Worm (Caenorhabditis elegans) whole organism, young adult: Measurements from ENCODE around the gene nhr-261.

ENCODE experiments used
- F33H1.4 ChIP-seq: fragments of 200-800 bp; sonication (Bioruptor generic); IDR thresholded peaks from 2 replicates; pipeline ENCODE4 v1.3.6; 2022; ENCODE audit warnings: missing genetic modification reagents, missing genetic modification characterization, missing compliant biosample characterization
- F37B4.10 ChIP-seq: fragments of 200-800 bp; sonication (Bioruptor generic); IDR thresholded peaks from 2 replicates; pipeline ENCODE4 v1.3.6; 2022; ENCODE audit warnings: missing genetic modification characterization, missing compliant biosample characterization
- F49E8.2 ChIP-seq: sonication (generic microtip); optimal IDR thresholded peaks from 3 replicates; lab custom pipeline; 2017; ENCODE audit warnings: missing genetic modification characterization, mild to moderate bottlenecking, missing compliant biosample characterization, antibody characterized with exemption, moderate library complexity; ENCODE audit not compliant: insufficient read depth
- F55B11.4 ChIP-seq: sonication (generic microtip); optimal IDR thresholded peaks from 2 replicates; lab custom pipeline; 2016; ENCODE audit warnings: missing compliant biosample characterization, missing genetic modification characterization, borderline replicate concordance; ENCODE audit not compliant: insufficient read depth
- F57A8.1 ChIP-seq: fragments of 200-800 bp; sonication (Bioruptor generic); optimal IDR thresholded peaks from 2 replicates; lab custom pipeline; 2018; ENCODE audit warnings: mild to moderate bottlenecking, missing genetic modification characterization, moderate library complexity, missing compliant biosample characterization
- K12H6.12 ChIP-seq: fragments of 200-800 bp; sonication (Bioruptor generic); optimal IDR thresholded peaks from 2 replicates; lab custom pipeline; 2018; ENCODE audit warnings: mild to moderate bottlenecking, missing genetic modification characterization, missing compliant biosample characterization
- T26A5.8 ChIP-seq: sonication (generic microtip); optimal IDR thresholded peaks from 2 replicates; lab custom pipeline; 2016; ENCODE audit warnings: missing genetic modification characterization, missing compliant biosample characterization
- Y79H2A.3 ChIP-seq: fragments of 200-800 bp; sonication (Bioruptor generic); conservative IDR thresholded peaks from 2 replicates; pipeline ENCODE4 v1.3.6; 2022; ENCODE audit warnings: missing genetic modification reagents, missing genetic modification characterization, missing compliant biosample characterization
- aptf-3 ChIP-seq: fragments of 200-800 bp; sonication (Bioruptor generic); IDR thresholded peaks from 2 replicates; pipeline ENCODE4 v1.3.6; 2022; ENCODE audit warnings: missing genetic modification characterization, missing compliant biosample characterization
- atf-7 ChIP-seq: sonication (generic microtip); optimal IDR thresholded peaks from 2 replicates; lab custom pipeline; 2017; ENCODE audit warnings: mild to moderate bottlenecking, missing genetic modification characterization, missing compliant biosample characterization
- attf-3 ChIP-seq: fragments of 200-800 bp; sonication (Bioruptor generic); conservative IDR thresholded peaks from 2 replicates; pipeline ENCODE4 v1.3.6; 2022; ENCODE audit warnings: missing genetic modification reagents, missing genetic modification characterization, missing compliant biosample characterization
- attf-5 ChIP-seq: fragments of 200-800 bp; sonication (Bioruptor generic); optimal IDR thresholded peaks from 2 replicates; lab custom pipeline; 2018; ENCODE audit warnings: mild to moderate bottlenecking, missing genetic modification characterization, missing compliant biosample characterization
- bed-1 ChIP-seq: fragments of 200-800 bp; sonication (Bioruptor generic); IDR thresholded peaks from 2 replicates; pipeline ENCODE4 v1.3.6; 2022; ENCODE audit warnings: missing genetic modification reagents, missing genetic modification characterization, missing compliant biosample characterization
- ccch-3 ChIP-seq: fragments of 200-800 bp; sonication (Bioruptor generic); optimal IDR thresholded peaks from 2 replicates; lab custom pipeline; 2018; ENCODE audit warnings: mild to moderate bottlenecking, missing genetic modification characterization, missing compliant biosample characterization
- cebp-2 ChIP-seq: fragments of 200-800 bp; sonication (Bioruptor generic); IDR thresholded peaks from 2 replicates; pipeline ENCODE4 v1.3.6; 2022; ENCODE audit warnings: missing genetic modification characterization, missing compliant biosample characterization
- ceh-27 ChIP-seq: fragments of 200-800 bp; sonication (Bioruptor generic); optimal IDR thresholded peaks from 2 replicates; lab custom pipeline; 2018; ENCODE audit warnings: mild to moderate bottlenecking, missing genetic modification characterization, moderate library complexity, missing compliant biosample characterization
- ceh-91 ChIP-seq: fragments of 200-800 bp; sonication (Bioruptor generic); IDR thresholded peaks from 2 replicates; pipeline ENCODE4 v1.3.6; 2022; ENCODE audit warnings: missing genetic modification reagents, missing genetic modification characterization, missing compliant biosample characterization
- dox-1 ChIP-seq: fragments of 200-800 bp; sonication (Bioruptor generic); IDR thresholded peaks from 2 replicates; pipeline ENCODE4 v1.3.6; 2022; ENCODE audit warnings: missing genetic modification reagents, missing genetic modification characterization, missing compliant biosample characterization
- egl-18 ChIP-seq: fragments of 200-800 bp; sonication (Bioruptor generic); IDR thresholded peaks from 2 replicates; pipeline ENCODE4 v1.3.6; 2022; ENCODE audit warnings: missing genetic modification reagents, missing genetic modification characterization, missing compliant biosample characterization
- egrh-3 ChIP-seq: fragments of 200-800 bp; sonication (Bioruptor generic); IDR thresholded peaks from 2 replicates; pipeline ENCODE4 v1.3.6; 2022; ENCODE audit warnings: missing genetic modification reagents, missing genetic modification characterization, missing compliant biosample characterization
- hlh-26 ChIP-seq: fragments of 200-800 bp; sonication (Bioruptor generic); conservative IDR thresholded peaks from 2 replicates; pipeline ENCODE4 v1.3.6; 2022; ENCODE audit warnings: missing genetic modification reagents, missing genetic modification characterization, missing compliant biosample characterization
- hmg-1.2 ChIP-seq: fragments of 200-800 bp; sonication (Bioruptor generic); IDR thresholded peaks from 2 replicates; pipeline ENCODE4 v1.3.6; 2022; ENCODE audit warnings: missing genetic modification reagents, missing genetic modification characterization, missing compliant biosample characterization
- lin-26 ChIP-seq: fragments of 200-800 bp; sonication (Bioruptor generic); IDR thresholded peaks from 2 replicates; pipeline ENCODE4 v1.3.6; 2022; ENCODE audit warnings: missing genetic modification reagents, missing genetic modification characterization, missing compliant biosample characterization
- lin-35 ChIP-seq, 3 experiments: fragments of 150-350 bp in 2 of 3; sonication (generic microtip) in 1 of 3; optimal IDR thresholded peaks; 2 replicates each; lab custom pipeline; 2014 to 2018; ENCODE audit warnings: missing biosample characterization in 3 of 3, missing genetic modification characterization in 3 of 3, missing genetic modification reagents in 3 of 3
- lin-54 ChIP-seq: fragments of 200-800 bp; sonication (Bioruptor generic); optimal IDR thresholded peaks from 2 replicates; lab custom pipeline; 2018; ENCODE audit warnings: mild to moderate bottlenecking, missing genetic modification characterization, missing compliant biosample characterization
- madf-10 ChIP-seq: sonication (generic microtip); optimal IDR thresholded peaks from 2 replicates; lab custom pipeline; 2016; ENCODE audit warnings: mild to moderate bottlenecking, missing genetic modification characterization, missing compliant biosample characterization
- nfya-2 ChIP-seq: fragments of 200-800 bp; sonication (Bioruptor generic); IDR thresholded peaks from 2 replicates; pipeline ENCODE4 v1.3.6; 2022; ENCODE audit warnings: missing genetic modification reagents, missing genetic modification characterization, missing compliant biosample characterization
- nfyb-1 ChIP-seq: fragments of 200-800 bp; sonication (Bioruptor generic); IDR thresholded peaks from 2 replicates; pipeline ENCODE4 v1.3.6; 2022; ENCODE audit warnings: missing genetic modification reagents, missing genetic modification characterization, missing compliant biosample characterization
- nhr-179 ChIP-seq: sonication (generic microtip); optimal IDR thresholded peaks from 2 replicates; lab custom pipeline; 2016; ENCODE audit warnings: mild to moderate bottlenecking, missing genetic modification characterization, missing compliant biosample characterization
- nhr-27 ChIP-seq: fragments of 200-800 bp; sonication (Bioruptor generic); optimal IDR thresholded peaks from 2 replicates; lab custom pipeline; 2018; ENCODE audit warnings: mild to moderate bottlenecking, missing genetic modification characterization, moderate library complexity, missing compliant biosample characterization
- pbrm-1 ChIP-seq: fragments of 200-800 bp; sonication (Bioruptor generic); IDR thresholded peaks from 2 replicates; pipeline ENCODE4 v1.3.6; 2022; ENCODE audit warnings: missing genetic modification reagents, missing genetic modification characterization, missing compliant biosample characterization
- repo-1 ChIP-seq: sonication (generic microtip); optimal IDR thresholded peaks from 2 replicates; lab custom pipeline; 2017; ENCODE audit warnings: mild to moderate bottlenecking, missing genetic modification characterization, missing compliant biosample characterization
- unc-62 ChIP-seq: fragments of 150-350 bp; optimal IDR thresholded peaks from 2 replicates; lab custom pipeline; 2014; ENCODE audit warnings: missing biosample characterization, missing genetic modification reagents, missing genetic modification characterization
- zfh-2 ChIP-seq: fragments of 200-800 bp; sonication (Bioruptor generic); conservative IDR thresholded peaks from 2 replicates; pipeline ENCODE4 v1.3.6; 2022; ENCODE audit warnings: missing genetic modification reagents, missing genetic modification characterization, missing compliant biosample characterization
- ztf-26 ChIP-seq: sonication (generic microtip); optimal IDR thresholded peaks from 2 replicates; lab custom pipeline; 2017; ENCODE audit warnings: missing genetic modification characterization, missing compliant biosample characterization

The nhr-261 gene

DNA sequence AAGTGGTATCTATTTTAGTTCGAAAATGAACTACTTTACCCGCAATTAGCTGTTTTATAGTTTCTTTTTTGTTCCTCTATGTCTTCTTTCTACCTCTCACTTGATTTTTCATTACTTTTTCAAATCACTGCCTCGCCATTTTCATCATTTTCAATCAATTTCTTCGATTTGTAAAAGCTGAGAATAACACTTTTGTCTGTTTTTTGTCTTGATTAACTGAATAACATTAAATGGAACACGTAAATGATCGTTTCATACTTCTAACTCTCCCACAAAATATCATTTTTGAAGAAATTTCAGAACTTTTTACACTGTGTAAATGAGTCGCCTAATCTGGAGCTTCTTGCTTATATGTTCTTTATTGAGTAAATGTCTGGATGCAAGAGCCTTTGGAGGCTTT is 36.6 kb upstream of the nhr-261 start, which contains the start of gene F53C3.4:
Gene F53C3.4 (plus strand): TSS at position 301 of the 400 bp plus-strand sequence.
- TF ChIP-seq ztf-26 (tag; lab: Kevin White, UChicago) (no peak), nhr-179 (no peak), nhr-27 (tag; lab: Kevin White, UChicago) (no peak), egl-18 (GFP tag; lab: Robert Waterston, UW) (no peak), F57A8.1 (no peak), Y79H2A.3 (GFP tag; lab: Robert Waterston, UW) (no peak), cebp-2 (GFP tag; lab: Robert Waterston, UW) (no peak), F49E8.2 (no peak)

DNA sequence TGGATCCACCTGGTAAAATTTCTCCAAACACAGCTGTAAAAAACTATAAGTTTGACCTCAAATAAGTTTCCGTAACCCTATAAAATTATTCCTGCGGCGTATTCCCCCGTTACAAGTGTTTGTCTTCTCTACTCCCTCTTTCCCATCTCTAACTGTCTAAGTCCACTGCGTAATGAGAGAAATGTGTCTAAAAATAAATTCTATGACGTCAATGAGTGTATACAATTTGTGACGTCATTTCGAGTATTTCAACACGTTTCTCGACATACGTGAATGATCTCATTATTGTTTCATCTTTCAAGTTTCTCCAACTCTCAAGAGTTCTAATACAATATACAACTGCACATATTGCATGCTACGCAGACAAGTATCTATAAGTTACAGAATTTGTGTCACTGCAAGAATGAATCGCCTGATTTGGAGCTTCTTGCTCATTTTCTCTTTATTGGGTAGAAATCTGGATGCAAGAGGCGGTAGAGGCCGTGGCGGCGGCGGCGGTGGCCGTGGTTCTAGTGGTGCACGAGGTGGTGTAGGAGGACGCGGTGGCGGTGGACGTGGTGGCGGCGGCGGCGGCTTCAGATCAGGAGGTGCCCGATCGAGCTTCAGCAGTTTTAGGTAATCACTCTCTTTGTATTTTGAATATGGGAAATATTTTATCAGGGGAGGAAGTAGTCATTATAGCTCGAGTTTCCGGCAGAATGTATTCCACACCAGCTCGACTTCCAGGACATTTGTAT is 33.4 kb upstream of the nhr-261 start, which contains the start of gene F53C3.6:
Gene F53C3.6 (plus strand): TSS at position 385 of the 737 bp plus-strand sequence.
- TF ChIP-seq dox-1 (0 out of 2 replicates have a peak, but pooled peaks have one; percentile 28), nfyb-1 (GFP tag; lab: Robert Waterston, UW) (peak; percentile 64), bed-1 (no peak), zfh-2 (peak; percentile 92), ceh-27 (GFP tag; lab: Kevin White, UChicago) (peak; percentile 31), attf-5 (GFP tag; lab: Kevin White, UChicago) (peak; percentile 31), ccch-3 (GFP tag; lab: Kevin White, UChicago) (no peak), unc-62 (peak; percentile 16), F55B11.4 (no peak), atf-7 (tag; lab: Kevin White, UChicago) (peak; percentile 93), lin-54 (GFP tag; lab: Kevin White, UChicago) (no peak), lin-26 (GFP tag; lab: Robert Waterston, UW) (0 out of 2 replicates have a peak, but pooled peaks have one; percentile 40), lin-35 (GFP tag; optimal IDR thresholded peaks at IDR 0.05; lab: Kevin White, UChicago) (peak in 1 of 3 experiments; percentile 24), egrh-3 (GFP tag; lab: Robert Waterston, UW) (peak; percentile 85), aptf-3 (GFP tag; lab: Robert Waterston, UW) (no peak)

ce11 chrII:3896920-3897319 is 32.4 kb upstream of the nhr-261 start:
- no peak for TF ChIP-seq T26A5.8 (tag; lab: Kevin White, UChicago)
- TF ChIP-seq ceh-91 (GFP tag; lab: Robert Waterston, UW), result no peak
- TF ChIP-seq hmg-1.2 (GFP tag; lab: Robert Waterston, UW), result peak; percentile 88

DNA sequence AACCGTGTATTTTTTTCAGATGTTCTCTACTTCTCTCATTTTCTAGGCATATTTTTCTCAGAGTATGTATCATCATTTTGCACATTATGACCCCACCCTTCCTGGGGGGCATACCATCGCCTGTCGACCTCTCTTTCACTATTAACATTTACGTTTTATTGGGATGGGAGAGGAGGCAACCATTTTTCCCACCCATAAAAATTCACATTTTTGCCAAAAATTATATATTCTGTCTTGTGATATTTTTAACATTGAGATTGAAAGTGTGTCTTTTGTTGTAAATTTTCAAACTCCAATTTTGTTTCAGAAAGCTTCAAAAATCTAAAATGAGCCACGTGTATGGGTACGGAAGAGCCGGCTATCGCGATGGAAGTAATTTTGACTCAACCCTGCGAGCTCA is 30.2 kb upstream of the nhr-261 start, which contains the start of gene F53C3.7:
Gene F53C3.7 (plus strand): TSS at position 301 of the 400 bp plus-strand sequence.
- TF ChIP-seq hlh-26 (GFP tag; lab: Robert Waterston, UW) (no peak), K12H6.12 (no peak), repo-1 (tag; lab: Kevin White, UChicago) (no peak), F33H1.4 (GFP tag; lab: Robert Waterston, UW) (no peak), F37B4.10 (GFP tag; lab: Robert Waterston, UW) (no peak), attf-3 (GFP tag; lab: Robert Waterston, UW) (no peak), nfya-2 (GFP tag; lab: Robert Waterston, UW) (no peak), madf-10 (no peak), pbrm-1 (no peak)
